Fruit fly (Drosophila melanogaster) whole organism, embryonic: ENCODE data around the gene RpS28-like.
A peak's percentile ranks its signal among the peaks of the same experiment; 100 is the strongest.

Experiments used
- ATbp ChIP-seq: fragments of 200-800 bp; sonication (Bioruptor generic); optimal IDR thresholded peaks from 2 replicates; lab custom pipeline; 2017; ENCODE audit warnings: missing biosample characterization, mild to moderate bottlenecking, missing genetic modification characterization, missing genetic modification reagents
- Awh ChIP-seq: fragments of 200-800 bp; sonication (Bioruptor generic); IDR thresholded peaks from 2 replicates; pipeline ENCODE4, ENCODE4 v1.3.6; 2022; ENCODE audit warnings: missing biosample characterization, missing genetic modification characterization
- CG10321 ChIP-seq: fragments of 200-800 bp; sonication (Bioruptor generic); IDR thresholded peaks from 2 replicates; pipeline ENCODE4 v1.3.6; 2022; ENCODE audit warnings: missing biosample characterization, missing genetic modification characterization
- CG10431 ChIP-seq: fragments of 200-800 bp; sonication (Bioruptor generic); optimal IDR thresholded peaks from 3 replicates; lab custom pipeline; 2018; ENCODE audit warnings: missing biosample characterization, mild to moderate bottlenecking, missing genetic modification characterization
- CG13894 ChIP-seq: fragments of 200-800 bp; sonication (Bioruptor generic); optimal IDR thresholded peaks from 3 replicates; lab custom pipeline; 2018; ENCODE audit warnings: missing biosample characterization, mild to moderate bottlenecking, missing genetic modification characterization, moderate library complexity
- CG1602 ChIP-seq: fragments of 200-800 bp; sonication (Bioruptor generic); optimal IDR thresholded peaks from 3 replicates; lab custom pipeline; 2016; ENCODE audit warnings: missing biosample characterization, missing genetic modification characterization
- CG17328 ChIP-seq: fragments of 200-800 bp; sonication (Bioruptor generic); IDR thresholded peaks from 2 replicates; pipeline ENCODE4 v1.3.6; 2022; ENCODE audit warnings: missing biosample characterization, missing genetic modification characterization
- CG17361 ChIP-seq: fragments of 200-800 bp; sonication (Bioruptor generic); IDR thresholded peaks from 3 replicates; pipeline ENCODE4 v1.3.6; 2022; ENCODE audit warnings: missing biosample characterization, missing genetic modification characterization
- CG17385 ChIP-seq: fragments of 200-800 bp; sonication (Bioruptor generic); optimal IDR thresholded peaks from 3 replicates; lab custom pipeline; 2018; ENCODE audit warnings: missing biosample characterization, mild to moderate bottlenecking, missing genetic modification characterization
- CG17612 ChIP-seq: fragments of 200-800 bp; sonication (Bioruptor generic); IDR thresholded peaks from 2 replicates; pipeline ENCODE4 v1.3.6; 2022; ENCODE audit warnings: missing biosample characterization, missing genetic modification characterization
- CG2120 ChIP-seq: fragments of 200-800 bp; sonication (Bioruptor generic); optimal IDR thresholded peaks from 3 replicates; lab custom pipeline; 2016; ENCODE audit warnings: missing biosample characterization, missing genetic modification characterization
- CG6813 ChIP-seq: fragments of 200-800 bp; sonication (Bioruptor generic); optimal IDR thresholded peaks from 2 replicates; lab custom pipeline; 2017; ENCODE audit warnings: missing biosample characterization, missing genetic modification characterization, mild to moderate bottlenecking, moderate library complexity, missing genetic modification reagents
- CG7357 ChIP-seq: fragments of 200-800 bp; sonication (Bioruptor generic); IDR thresholded peaks from 3 replicates; pipeline ENCODE4 v1.3.6; 2022; ENCODE audit warnings: missing biosample characterization, missing genetic modification characterization
- CG7963 ChIP-seq: fragments of 200-800 bp; sonication (Bioruptor generic); IDR thresholded peaks from 3 replicates; pipeline ENCODE4 v1.3.6; 2022; ENCODE audit warnings: missing biosample characterization, missing genetic modification characterization; ENCODE audit not compliant: partially characterized antibody
- CG9932 ChIP-seq: fragments of 200-800 bp; sonication (Bioruptor generic); IDR thresholded peaks from 2 replicates; pipeline ENCODE4 v1.3.6; 2022; ENCODE audit warnings: missing biosample characterization, missing genetic modification characterization
- D ChIP-seq, 2 experiments: fragments of 200-800 bp in 1 of 2; fragments of >200 bp in 1 of 2; sonication (Bioruptor generic) in 1 of 2; optimal IDR thresholded peaks; 2 replicates in 1 of 2; 3 replicates in 1 of 2; lab custom pipeline; 2017; ENCODE audit warnings: mild to moderate bottlenecking in 1 of 2, missing biosample characterization in 1 of 2, missing genetic modification characterization in 1 of 2, missing genetic modification reagents in 1 of 2
- D19A ChIP-seq: fragments of 200-800 bp; optimal IDR thresholded peaks from 3 replicates; lab custom pipeline; 2019; ENCODE audit warnings: missing biosample characterization, mild to moderate bottlenecking, missing genetic modification characterization, moderate library complexity
- Hr78 ChIP-seq, 2 experiments: fragments of 200-800 bp in 1 of 2; fragments of >200 bp in 1 of 2; sonication (Bioruptor generic) in 1 of 2; optimal IDR thresholded peaks; 2 replicates each; lab custom pipeline; 2017 to 2019; ENCODE audit warnings: missing biosample characterization in 2 of 2, missing genetic modification characterization in 2 of 2, mild to moderate bottlenecking in 1 of 2, moderate library complexity in 1 of 2
- Ravus ChIP-seq: fragments of 200-800 bp; sonication (Bioruptor generic); IDR thresholded peaks from 2 replicates; pipeline ENCODE4 v1.3.6; 2022; ENCODE audit warnings: missing biosample characterization, missing genetic modification characterization
- Ssrp ChIP-seq: fragments of 200-800 bp; sonication (Bioruptor generic); optimal IDR thresholded peaks from 2 replicates; lab custom pipeline; 2018; ENCODE audit warnings: missing biosample characterization, mild to moderate bottlenecking, missing genetic modification characterization, moderate library complexity
- ash1 ChIP-seq: fragments of 200-800 bp; sonication (Bioruptor generic); optimal IDR thresholded peaks from 2 replicates; lab custom pipeline; 2018; ENCODE audit warnings: missing biosample characterization, mild to moderate bottlenecking, missing genetic modification characterization
- bab2 ChIP-seq: fragments of 200-800 bp; sonication (Bioruptor generic); optimal IDR thresholded peaks from 2 replicates; lab custom pipeline; 2016; ENCODE audit warnings: missing biosample characterization, missing genetic modification characterization
- chinmo ChIP-seq: fragments of 200-800 bp; sonication (Bioruptor generic); IDR thresholded peaks from 4 replicates; pipeline ENCODE4 v1.3.6; 2022; ENCODE audit warnings: missing biosample characterization, missing genetic modification characterization; ENCODE audit not compliant: partially characterized antibody
- croc ChIP-seq: fragments of 200-800 bp; sonication (Bioruptor generic); conservative IDR thresholded peaks from 3 replicates; pipeline ENCODE4 v1.3.6; 2022; ENCODE audit warnings: missing biosample characterization, missing genetic modification characterization
- fd96Cb ChIP-seq: fragments of 200-800 bp; sonication (Bioruptor generic); optimal IDR thresholded peaks from 2 replicates; lab custom pipeline; 2018; ENCODE audit warnings: missing biosample characterization, mild to moderate bottlenecking, missing genetic modification characterization, moderate library complexity
- grn ChIP-seq: fragments of 200-800 bp; sonication (Bioruptor generic); optimal IDR thresholded peaks from 3 replicates; lab custom pipeline; 2017; ENCODE audit warnings: missing biosample characterization, missing genetic modification characterization
- lmd ChIP-seq: fragments of 200-800 bp; sonication (Bioruptor generic); IDR thresholded peaks from 2 replicates; pipeline ENCODE4 v1.3.6; 2022; ENCODE audit warnings: missing biosample characterization, missing genetic modification characterization
- nerfin-1 ChIP-seq: fragments of 200-800 bp; sonication (Bioruptor generic); optimal IDR thresholded peaks from 3 replicates; lab custom pipeline; 2019; ENCODE audit warnings: missing biosample characterization, mild to moderate bottlenecking, missing genetic modification characterization, moderate library complexity
- nmo ChIP-seq: fragments of 200-800 bp; sonication (Bioruptor generic); optimal IDR thresholded peaks from 2 replicates; lab custom pipeline; 2018; ENCODE audit warnings: missing biosample characterization, mild to moderate bottlenecking, missing genetic modification characterization, moderate library complexity
- pan ChIP-seq, 4 experiments: fragments of >200 bp in 3 of 4; fragments of 200-800 bp in 1 of 4; sonication (Bioruptor generic) in 1 of 4; optimal IDR thresholded peaks in 3 of 4; IDR thresholded peaks in 1 of 4; 2 replicates each; pipeline versions ENCODE4 v1.3.6 to Lab custom; 2017 to 2022; ENCODE audit warnings: missing biosample characterization in 2 of 4, missing genetic modification characterization in 2 of 4, mixed read lengths in 1 of 4
- pfk ChIP-seq: fragments of 200-800 bp; sonication (Bioruptor generic); optimal IDR thresholded peaks from 2 replicates; lab custom pipeline; 2018; ENCODE audit warnings: missing biosample characterization, mild to moderate bottlenecking, missing genetic modification characterization, moderate library complexity
- pros ChIP-seq: fragments of 200-800 bp; sonication (Bioruptor generic); optimal IDR thresholded peaks from 3 replicates; lab custom pipeline; 2019; ENCODE audit warnings: missing biosample characterization, mild to moderate bottlenecking, missing genetic modification characterization, moderate library complexity
- sens ChIP-seq: fragments of 200-800 bp; sonication (Bioruptor generic); peaks from one replicate; lab custom pipeline; 2016; ENCODE audit warnings: missing biosample characterization, missing genetic modification characterization
- stwl ChIP-seq: fragments of 200-800 bp; sonication (Bioruptor generic); optimal IDR thresholded peaks from 3 replicates; lab custom pipeline; 2018; ENCODE audit warnings: missing biosample characterization, mild to moderate bottlenecking, missing genetic modification characterization, moderate library complexity
- trem ChIP-seq: fragments of 200-800 bp; optimal IDR thresholded peaks from 3 replicates; lab custom pipeline; 2019; ENCODE audit warnings: missing biosample characterization, mild to moderate bottlenecking, missing genetic modification characterization, moderate library complexity

RpS28-like gene

DNA sequence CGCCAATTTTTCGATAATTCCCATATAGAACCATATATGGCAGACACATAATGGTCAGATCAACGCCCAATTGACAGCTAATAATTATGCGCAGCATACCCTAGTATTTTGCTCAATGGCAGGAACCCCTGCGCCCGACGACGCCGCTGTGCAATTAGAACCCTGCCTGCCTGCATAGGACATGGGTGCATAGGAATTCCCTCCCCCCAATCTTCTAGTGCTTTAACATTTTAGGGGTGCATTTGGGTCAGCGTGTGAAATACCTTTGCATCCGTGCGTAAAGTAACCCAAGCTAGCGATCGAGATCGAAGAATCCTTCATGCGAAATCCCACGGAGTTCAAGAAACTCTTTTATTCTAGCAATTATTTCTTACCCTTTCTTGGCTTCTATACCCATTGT is 18.6 kb downstream of the RpS28-like start:
- no peak for TF ChIP-seq stwl (tag; lab: Kevin White, UChicago)
- TF ChIP-seq pros: peak; percentile 67
- TF ChIP-seq CG17612 (GFP tag; lab: Robert Waterston, UW): 0 out of 2 replicates have a peak, but pooled peaks have one; percentile 26
- no peak for TF ChIP-seq CG1602 (GFP tag; lab: Kevin White, UChicago)
- no peak for TF ChIP-seq fd96Cb (tag; lab: Kevin White, UChicago)
- no peak for TF ChIP-seq croc (GFP tag; lab: Robert Waterston, UW)
- TF ChIP-seq D (optimal IDR thresholded peaks at IDR 0.05; lab: Kevin White, UChicago): peak; percentile 5
- TF ChIP-seq D (GFP tag; optimal IDR thresholded peaks at IDR 0.05; lab: Kevin White, UChicago): no peak
- TF ChIP-seq CG6813: no peak
- TF ChIP-seq CG7357: 0 out of 3 replicates have a peak, but pooled peaks have one; percentile 21
- TF ChIP-seq CG17385 (GFP tag; lab: Kevin White, UChicago): no peak
- no peak for TF ChIP-seq trem (tag; lab: Kevin White, UChicago)
- no peak for TF ChIP-seq Ssrp (tag; lab: Kevin White, UChicago)
- TF ChIP-seq nerfin-1 (tag; lab: Kevin White, UChicago): peak; percentile 97
- peak; percentile 23 for TF ChIP-seq nmo (GFP tag; lab: Kevin White, UChicago)
- no peak for TF ChIP-seq CG17361 (GFP tag; lab: Robert Waterston, UW)
- TF ChIP-seq sens (GFP tag; lab: Kevin White, UChicago): peak; percentile 19
- TF ChIP-seq CG10431 (GFP tag; lab: Kevin White, UChicago): peak; percentile 76

- TF ChIP-seq lmd (GFP tag; lab: Robert Waterston, UW) (no peak), sens (GFP tag; lab: Kevin White, UChicago) (peak; percentile 1), CG17328 (GFP tag; lab: Robert Waterston, UW) (no peak), Hr78 (GFP tag; optimal IDR thresholded peaks at IDR 0.05; lab: Kevin White, UChicago) (peak in 1 of 2 experiments; percentile 56), CG7963 (GFP tag; lab: Robert Waterston, UW) (no peak)
These were observed 20.9 kb downstream of the RpS28-like start for dm6 chr2L:9457456-9457855.

dm6 chr2L:9457865-9458264 is 21.3 kb downstream of the RpS28-like start:
- no peak for TF ChIP-seq D19A (tag; lab: Kevin White, UChicago)
- TF ChIP-seq CG2120 (GFP tag; lab: Kevin White, UChicago): no peak
- TF ChIP-seq bab2 (GFP tag; lab: Kevin White, UChicago): no peak
- TF ChIP-seq pfk (GFP tag; lab: Kevin White, UChicago): no peak
- no peak for TF ChIP-seq ash1 (GFP tag; lab: Kevin White, UChicago)
- TF ChIP-seq CG9932 (GFP tag; lab: Robert Waterston, UW): no peak
- no peak for TF ChIP-seq CG10321 (GFP tag; lab: Robert Waterston, UW)
- no peak for TF ChIP-seq Awh (GFP tag; lab: Robert Waterston, UW)
- no peak for TF ChIP-seq ATbp (GFP tag; lab: Kevin White, UChicago)
- TF ChIP-seq CG13894: peak; percentile 32
- 0 out of 4 replicates have a peak, but pooled peaks have one; percentile 58 for TF ChIP-seq chinmo (GFP tag; lab: Robert Waterston, UW)
- TF ChIP-seq Ravus: no peak
- peak; percentile 33 for TF ChIP-seq grn (GFP tag; lab: Kevin White, UChicago)
- no peak for TF ChIP-seq pan (optimal IDR thresholded peaks at IDR 0.05; lab: Kevin White, UChicago)
- TF ChIP-seq pan (GFP tag; optimal IDR thresholded peaks at IDR 0.05 in 1 of 2, IDR thresholded peaks at IDR 0.05 in 1 of 2): no peak
